Fruit fly (Drosophila melanogaster) whole organism, embryonic: ENCODE measurements around the gene Ids.

Source experiments
- ATbp ChIP-seq: fragments of 200-800 bp; sonication (Bioruptor generic); optimal IDR thresholded peaks from 2 replicates; lab custom pipeline; 2017; ENCODE audit warnings: missing biosample characterization, mild to moderate bottlenecking, missing genetic modification characterization, missing genetic modification reagents
- Adf1 ChIP-seq: fragments of 200-800 bp; sonication (Bioruptor generic); IDR thresholded peaks from 2 replicates; pipeline ENCODE4 v1.3.6; 2022; ENCODE audit warnings: missing biosample characterization, missing genetic modification characterization
- Atf6 ChIP-seq: fragments of 200-800 bp; sonication (Bioruptor generic); IDR thresholded peaks from 2 replicates; pipeline ENCODE4 v1.3.6; 2022; ENCODE audit warnings: missing biosample characterization, missing genetic modification characterization
- CG12155 ChIP-seq: fragments of 200-800 bp; sonication (Bioruptor generic); optimal IDR thresholded peaks from 3 replicates; lab custom pipeline; 2016; ENCODE audit warnings: missing biosample characterization, missing genetic modification characterization
- CG12219 ChIP-seq: fragments of 200-800 bp; sonication (Bioruptor generic); optimal IDR thresholded peaks from 3 replicates; lab custom pipeline; 2018; ENCODE audit warnings: missing biosample characterization, mild to moderate bottlenecking, missing genetic modification characterization
- CG14965 ChIP-seq: fragments of 200-800 bp; sonication (Bioruptor generic); optimal IDR thresholded peaks from 2 replicates; lab custom pipeline; 2016; ENCODE audit warnings: missing biosample characterization, missing genetic modification characterization, borderline replicate concordance
- CG17186 ChIP-seq: fragments of 200-800 bp; sonication (Bioruptor generic); optimal IDR thresholded peaks from 3 replicates; lab custom pipeline; 2017; ENCODE audit warnings: missing biosample characterization, missing genetic modification reagents, missing genetic modification characterization
- CG17361 ChIP-seq: fragments of 200-800 bp; sonication (Bioruptor generic); IDR thresholded peaks from 3 replicates; pipeline ENCODE4 v1.3.6; 2022; ENCODE audit warnings: missing biosample characterization, missing genetic modification characterization
- CG18262 ChIP-seq: fragments of 200-800 bp; optimal IDR thresholded peaks from 3 replicates; lab custom pipeline; 2019; ENCODE audit warnings: missing biosample characterization, mild to moderate bottlenecking, missing genetic modification characterization, moderate library complexity
- CG2116 ChIP-seq: fragments of 200-800 bp; sonication (Bioruptor generic); optimal IDR thresholded peaks from 3 replicates; lab custom pipeline; 2018; ENCODE audit warnings: missing biosample characterization, mild to moderate bottlenecking, missing genetic modification characterization
- CG2120 ChIP-seq: fragments of 200-800 bp; sonication (Bioruptor generic); optimal IDR thresholded peaks from 3 replicates; lab custom pipeline; 2016; ENCODE audit warnings: missing biosample characterization, missing genetic modification characterization
- CG2712 ChIP-seq: fragments of 200-800 bp; optimal IDR thresholded peaks from 3 replicates; lab custom pipeline; 2019; ENCODE audit warnings: missing biosample characterization, mild to moderate bottlenecking, missing genetic modification characterization, moderate library complexity
- CG4282 ChIP-seq: fragments of 200-800 bp; sonication (Bioruptor generic); optimal IDR thresholded peaks from 2 replicates; lab custom pipeline; 2016; ENCODE audit warnings: missing biosample characterization, missing genetic modification characterization
- CG4617 ChIP-seq: fragments of 200-800 bp; sonication (Bioruptor generic); optimal IDR thresholded peaks from 3 replicates; lab custom pipeline; 2016; ENCODE audit warnings: missing biosample characterization, missing genetic modification characterization, borderline replicate concordance
- CG6689 ChIP-seq: fragments of 200-800 bp; sonication (Bioruptor generic); IDR thresholded peaks from 2 replicates; pipeline ENCODE4 v1.3.6; 2022; ENCODE audit warnings: missing biosample characterization, missing genetic modification characterization
- CG6854 ChIP-seq: fragments of 200-800 bp; sonication (Bioruptor generic); optimal IDR thresholded peaks from 3 replicates; lab custom pipeline; 2017; ENCODE audit warnings: missing biosample characterization, mild to moderate bottlenecking, missing genetic modification characterization
- CG9727 ChIP-seq: fragments of 200-800 bp; sonication (Bioruptor generic); optimal IDR thresholded peaks from 3 replicates; lab custom pipeline; 2017; ENCODE audit warnings: missing biosample characterization, mild to moderate bottlenecking, missing genetic modification characterization
- Dad ChIP-seq: fragments of 200-800 bp; sonication (Bioruptor generic); optimal IDR thresholded peaks from 3 replicates; lab custom pipeline; 2016; ENCODE audit warnings: missing biosample characterization, missing genetic modification characterization
- Dbx ChIP-seq: fragments of 200-800 bp; sonication (Bioruptor generic); IDR thresholded peaks from 3 replicates; pipeline ENCODE4 v1.3.6; 2022; ENCODE audit warnings: missing biosample characterization, missing genetic modification characterization
- Hr3 ChIP-seq: fragments of 200-800 bp; sonication (Bioruptor generic); optimal IDR thresholded peaks from 3 replicates; lab custom pipeline; 2016; ENCODE audit warnings: missing biosample characterization, missing genetic modification characterization
- Hr51 ChIP-seq, 2 experiments: fragments of 200-800 bp; sonication (Bioruptor generic); optimal IDR thresholded peaks; 2 replicates in 1 of 2; 3 replicates in 1 of 2; lab custom pipeline; 2016 to 2018; ENCODE audit warnings: missing biosample characterization in 2 of 2, missing genetic modification characterization in 2 of 2, mild to moderate bottlenecking in 1 of 2, moderate library complexity in 1 of 2
- Hr78 ChIP-seq, 2 experiments: fragments of 200-800 bp in 1 of 2; fragments of >200 bp in 1 of 2; sonication (Bioruptor generic) in 1 of 2; optimal IDR thresholded peaks; 2 replicates each; lab custom pipeline; 2017 to 2019; ENCODE audit warnings: missing biosample characterization in 2 of 2, missing genetic modification characterization in 2 of 2, mild to moderate bottlenecking in 1 of 2, moderate library complexity in 1 of 2
- MBD-R2 ChIP-seq: fragments of 200-800 bp; sonication (Bioruptor generic); IDR thresholded peaks from 2 replicates; pipeline ENCODE4 v1.3.6; 2022; ENCODE audit warnings: missing biosample characterization, missing genetic modification characterization
- Oaz ChIP-seq: fragments of 200-800 bp; sonication (Bioruptor generic); IDR thresholded peaks from 2 replicates; pipeline ENCODE4 v1.3.6; 2022; ENCODE audit warnings: missing biosample characterization, missing genetic modification characterization
- Ssrp ChIP-seq: fragments of 200-800 bp; sonication (Bioruptor generic); optimal IDR thresholded peaks from 2 replicates; lab custom pipeline; 2018; ENCODE audit warnings: missing biosample characterization, mild to moderate bottlenecking, missing genetic modification characterization, moderate library complexity
- Trl ChIP-seq, 3 experiments: fragments of >200 bp in 2 of 3; fragments of 200-800 bp in 1 of 3; sonication (Bioruptor generic) in 1 of 3; optimal IDR thresholded peaks; 2 replicates in 1 of 3; 3 replicates in 2 of 3; lab custom pipeline; 2016 to 2017; ENCODE audit warnings: missing biosample characterization in 1 of 3, missing genetic modification characterization in 1 of 3
- ab ChIP-seq: fragments of 200-800 bp; sonication (Bioruptor generic); optimal IDR thresholded peaks from 2 replicates; lab custom pipeline; 2016; ENCODE audit warnings: missing biosample characterization, missing genetic modification characterization
- aop ChIP-seq: fragments of 200-800 bp; sonication (Bioruptor generic); IDR thresholded peaks from 2 replicates; pipeline ENCODE4 v1.3.6; 2022; ENCODE audit warnings: missing biosample characterization, missing genetic modification characterization
- ash1 ChIP-seq: fragments of 200-800 bp; sonication (Bioruptor generic); optimal IDR thresholded peaks from 2 replicates; lab custom pipeline; 2018; ENCODE audit warnings: missing biosample characterization, mild to moderate bottlenecking, missing genetic modification characterization
- bsh ChIP-seq, 2 experiments: fragments of 200-800 bp; sonication (Bioruptor generic); optimal IDR thresholded peaks; 2 replicates each; lab custom pipeline; 2017 to 2018; ENCODE audit warnings: mild to moderate bottlenecking in 2 of 2, missing biosample characterization in 2 of 2, missing genetic modification characterization in 2 of 2, moderate library complexity in 1 of 2
- cg ChIP-seq: fragments of 200-800 bp; sonication (Bioruptor generic); optimal IDR thresholded peaks from 3 replicates; lab custom pipeline; 2019; ENCODE audit warnings: missing biosample characterization, mild to moderate bottlenecking, missing genetic modification characterization, moderate library complexity
- cwo ChIP-seq: fragments of 200-800 bp; sonication (Bioruptor generic); optimal IDR thresholded peaks from 3 replicates; lab custom pipeline; 2017; ENCODE audit warnings: missing biosample characterization, missing genetic modification characterization, mild to moderate bottlenecking, moderate library complexity, missing genetic modification reagents
- fu2 ChIP-seq: fragments of 200-800 bp; sonication (Bioruptor generic); optimal IDR thresholded peaks from 2 replicates; lab custom pipeline; 2016; ENCODE audit warnings: missing biosample characterization, missing genetic modification characterization
- jigr1 ChIP-seq: fragments of 200-800 bp; sonication (Bioruptor generic); IDR thresholded peaks from 3 replicates; pipeline ENCODE4 v1.3.6; 2022; ENCODE audit warnings: missing biosample characterization, missing genetic modification characterization
- ken ChIP-seq: fragments of 200-800 bp; sonication (Bioruptor generic); IDR thresholded peaks from 3 replicates; pipeline ENCODE4 v1.3.6; 2022; ENCODE audit warnings: missing biosample characterization, missing genetic modification characterization
- knrl ChIP-seq: fragments of 200-800 bp; sonication (Bioruptor generic); IDR thresholded peaks from 3 replicates; pipeline ENCODE4 v1.3.6; 2022; ENCODE audit warnings: missing biosample characterization, missing genetic modification characterization; ENCODE audit not compliant: partially characterized antibody
- lilli ChIP-seq: fragments of 200-800 bp; sonication (Bioruptor generic); optimal IDR thresholded peaks from 3 replicates; lab custom pipeline; 2016; ENCODE audit warnings: missing biosample characterization, missing genetic modification characterization
- lola ChIP-seq, 3 experiments: fragments of >200 bp in 2 of 3; fragments of 200-800 bp in 1 of 3; sonication (Bioruptor generic) in 1 of 3; optimal IDR thresholded peaks; 2 replicates each; lab custom pipeline; 2017 to 2019; ENCODE audit warnings: missing biosample characterization in 3 of 3, missing genetic modification characterization in 3 of 3, mild to moderate bottlenecking in 1 of 3, moderate library complexity in 1 of 3
- mam ChIP-seq: fragments of 200-800 bp; sonication (Bioruptor generic); optimal IDR thresholded peaks from 3 replicates; lab custom pipeline; 2016; ENCODE audit warnings: missing biosample characterization, missing genetic modification characterization
- otp ChIP-seq: fragments of 200-800 bp; sonication (Bioruptor generic); IDR thresholded peaks from 3 replicates; pipeline ENCODE4, ENCODE4 v1.3.6; 2022; ENCODE audit warnings: missing biosample characterization, missing genetic modification characterization
- phol ChIP-seq: fragments of 200-800 bp; sonication (Bioruptor generic); optimal IDR thresholded peaks from 3 replicates; lab custom pipeline; 2018; ENCODE audit warnings: missing biosample characterization, mild to moderate bottlenecking, missing genetic modification characterization, moderate library complexity
- pita ChIP-seq: fragments of 200-800 bp; sonication (Bioruptor generic); optimal IDR thresholded peaks from 2 replicates; lab custom pipeline; 2017; ENCODE audit warnings: missing biosample characterization, mild to moderate bottlenecking, missing genetic modification characterization
- sens ChIP-seq: fragments of 200-800 bp; sonication (Bioruptor generic); peaks from one replicate; lab custom pipeline; 2016; ENCODE audit warnings: missing biosample characterization, missing genetic modification characterization
- seq ChIP-seq: fragments of 200-800 bp; sonication (Bioruptor generic); IDR thresholded peaks from 2 replicates; pipeline ENCODE4 v1.3.6; 2022; ENCODE audit warnings: missing biosample characterization, missing genetic modification characterization
- slp2 ChIP-seq: fragments of 200-800 bp; sonication (Bioruptor generic); optimal IDR thresholded peaks from 2 replicates; lab custom pipeline; 2016; ENCODE audit warnings: missing biosample characterization, missing genetic modification characterization
- sr ChIP-seq: fragments of 200-800 bp; sonication (Bioruptor generic); IDR thresholded peaks from 3 replicates; pipeline ENCODE4 v1.3.6; 2022; ENCODE audit warnings: missing biosample characterization, missing genetic modification characterization
- tgo ChIP-seq: fragments of 200-800 bp; sonication (Bioruptor generic); IDR thresholded peaks from 3 replicates; pipeline ENCODE4 v1.3.6; 2022; ENCODE audit warnings: missing biosample characterization, missing genetic modification characterization
- tna ChIP-seq: fragments of 200-800 bp; sonication (Bioruptor generic); IDR thresholded peaks from 2 replicates; pipeline ENCODE4 v1.3.6; 2022; ENCODE audit warnings: missing biosample characterization, missing genetic modification characterization; ENCODE audit not compliant: partially characterized antibody

Ids gene

dm6 chr3L:3419369-3420232 is 41.5 kb downstream of the Ids start (continued):
- TF ChIP-seq CG18262 (tag; lab: Kevin White, UChicago) (peak; percentile 20), CG12155 (GFP tag; lab: Kevin White, UChicago) (no peak), CG17361 (GFP tag; lab: Robert Waterston, UW) (no peak; the same call in 2 of the 3 replicates), Ssrp (peak; percentile 21), CG6854 (GFP tag; lab: Kevin White, UChicago) (no peak), CG2116 (no peak), Trl (optimal IDR thresholded peaks at IDR 0.05; lab: Kevin White, UChicago) (peak in 1 of 2 experiments; percentile 51), Trl (GFP tag; optimal IDR thresholded peaks at IDR 0.05; lab: Kevin White, UChicago) (no peak), lilli (GFP tag; lab: Kevin White, UChicago) (no peak), cwo (no peak), lola (GFP tag; optimal IDR thresholded peaks at IDR 0.05; lab: Kevin White, UChicago) (peak in 1 of 3 experiments; percentile 40), jigr1 (GFP tag; lab: Robert Waterston, UW) (no peak), ash1 (GFP tag; lab: Kevin White, UChicago) (no peak), seq (GFP tag; lab: Robert Waterston, UW) (no peak), aop (GFP tag; lab: Robert Waterston, UW) (peak; percentile 67), ATbp (GFP tag; lab: Kevin White, UChicago) (no peak), slp2 (GFP tag; lab: Kevin White, UChicago) (no peak), Oaz (no peak), phol (tag; lab: Kevin White, UChicago) (no peak), ken (GFP tag; lab: Robert Waterston, UW) (0 out of 3 replicates have a peak, but pooled peaks have one; percentile 22), mam (GFP tag; lab: Kevin White, UChicago) (peak; percentile 1), Hr3 (GFP tag; lab: Kevin White, UChicago) (no peak), Adf1 (GFP tag; lab: Robert Waterston, UW) (peak; percentile 67), CG2120 (peak; percentile 2), CG2712 (tag; lab: Kevin White, UChicago) (peak; percentile 27), Dbx (GFP tag; lab: Robert Waterston, UW) (no peak), Atf6 (GFP tag; lab: Robert Waterston, UW) (no peak), bsh (GFP tag; optimal IDR thresholded peaks at IDR 0.05; lab: Kevin White, UChicago) (peak in 1 of 2 experiments; percentile 3), fu2 (no peak), Dad (GFP tag; lab: Kevin White, UChicago) (no peak), tna (GFP tag; lab: Robert Waterston, UW) (no peak), tgo (0 out of 3 replicates have a peak, but pooled peaks have one; percentile 32), pita (GFP tag; lab: Kevin White, UChicago) (no peak), otp (GFP tag; lab: Robert Waterston, UW) (no peak), MBD-R2 (GFP tag; lab: Robert Waterston, UW) (peak; percentile 8; the same call in 1 of the 2 replicates), cg (GFP tag; lab: Kevin White, UChicago) (peak; percentile 88), CG14965 (GFP tag; lab: Kevin White, UChicago) (no peak), CG4282 (GFP tag; lab: Kevin White, UChicago) (no peak), Hr51 (GFP tag; optimal IDR thresholded peaks at IDR 0.05; lab: Kevin White, UChicago) (peak in 1 of 2 experiments; percentile 1), CG9727 (peak; percentile 20), CG6689 (GFP tag; lab: Robert Waterston, UW) (0 out of 2 replicates have a peak, but pooled peaks have one; percentile 12), ab (GFP tag; lab: Kevin White, UChicago) (no peak), CG4617 (GFP tag; lab: Kevin White, UChicago) (no peak), CG12219 (no peak), CG17186 (GFP tag; lab: Kevin White, UChicago) (no peak), sr (GFP tag; lab: Robert Waterston, UW) (0 out of 3 replicates have a peak, but pooled peaks have one; percentile 43), Hr78 (GFP tag; optimal IDR thresholded peaks at IDR 0.05; lab: Kevin White, UChicago) (peak in 1 of 2 experiments; percentile 8), sens (peak; percentile 76), knrl (GFP tag; lab: Robert Waterston, UW) (no peak)
